Worm (Caenorhabditis elegans): ENCODE results near the gene R05G6.1.

Gene R05G6.1

DNA sequence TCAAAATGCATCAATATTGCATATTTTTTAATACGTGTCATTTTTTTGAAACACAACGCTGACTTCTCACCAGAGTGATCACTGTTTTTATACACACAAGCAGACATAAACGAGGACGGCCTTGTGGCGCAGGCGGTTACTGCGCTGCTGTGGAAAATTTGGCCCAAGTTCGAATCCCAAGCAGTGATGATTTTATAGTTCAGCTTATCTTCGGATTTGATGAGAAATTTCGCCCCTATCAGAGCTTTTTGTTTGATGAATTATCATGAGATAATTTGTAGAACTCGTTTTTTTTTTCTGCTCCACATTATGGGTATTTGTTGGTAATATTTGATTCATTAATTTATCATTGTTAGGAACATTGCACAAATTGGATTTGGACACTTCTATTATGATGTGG lies 41.5 kb downstream of the R05G6.1 start (continued):
- no peak for TF ChIP-seq nfya-1 (tag; optimal IDR thresholded peaks at IDR 0.05; ENCODE audit: borderline replicate concordance, insufficient read depth)
- TF ChIP-seq ztf-22 (GFP tag; optimal IDR thresholded peaks at IDR 0.05), result peak; percentile 40
- no peak for TF ChIP-seq ceh-91 (GFP tag; IDR thresholded peaks at IDR 0.05)
- no peak for TF ChIP-seq madf-6 (GFP tag; IDR thresholded peaks at IDR 0.05)
- TF ChIP-seq egl-18 (GFP tag; IDR thresholded peaks at IDR 0.05), result 0 out of 2 replicates have a peak, but pooled peaks have one; percentile 59
- TF ChIP-seq lsy-27 (tag; optimal IDR thresholded peaks at IDR 0.05; ENCODE audit: borderline replicate concordance, insufficient read depth), result peak; percentile 90
- peak; percentile 96 for TF ChIP-seq him-1 (tag; optimal IDR thresholded peaks at IDR 0.05)
- TF ChIP-seq dpl-1 (GFP tag; optimal IDR thresholded peaks at IDR 0.05), result no peak
- TF ChIP-seq rcor-1 (GFP tag; IDR thresholded peaks at IDR 0.05), result peak; percentile 86
- TF ChIP-seq ztf-26 (tag; optimal IDR thresholded peaks at IDR 0.05), result peak; percentile 71
- TF ChIP-seq efl-1 (GFP tag; optimal IDR thresholded peaks at IDR 0.05), result peak; percentile 56
- TF ChIP-seq madf-10 (tag; optimal IDR thresholded peaks at IDR 0.05), result peak; percentile 84
- TF ChIP-seq K12H6.12 (tag; optimal IDR thresholded peaks at IDR 0.05), result peak; percentile 31
- peak; percentile 85; the same call in 1 of the 2 replicates for TF ChIP-seq cebp-2 (GFP tag; IDR thresholded peaks at IDR 0.05)
- TF ChIP-seq B0336.3 (GFP tag; IDR thresholded peaks at IDR 0.05), result no peak; the same call in none of the 2 replicates
- TF ChIP-seq sdz-38 (tag; optimal IDR thresholded peaks at IDR 0.05), result no peak
- TF ChIP-seq somi-1 (GFP tag; optimal IDR thresholded peaks at IDR 0.05), result peak; percentile 82
- no peak for TF ChIP-seq nfya-2 (GFP tag; IDR thresholded peaks at IDR 0.05)
- peak; percentile 96 for TF ChIP-seq mxl-1 (tag; optimal IDR thresholded peaks at IDR 0.05)
- TF ChIP-seq unc-62 (GFP tag; optimal IDR thresholded peaks at IDR 0.05), result no peak
- TF ChIP-seq ztf-18 (tag; optimal IDR thresholded peaks at IDR 0.05), result peak; percentile 86
- TF ChIP-seq ceh-100 (GFP tag; IDR thresholded peaks at IDR 0.05), result peak; percentile 79
- TF ChIP-seq dpff-1 (tag; optimal IDR thresholded peaks at IDR 0.05), result peak; percentile 38
- TF ChIP-seq hsf-1 (GFP tag; IDR thresholded peaks at IDR 0.05), result peak; percentile 71
- peak; percentile 87 for TF ChIP-seq F10E7.11 (tag; optimal IDR thresholded peaks at IDR 0.05)
- 0 out of 2 replicates have a peak, but pooled peaks have one; percentile 82 for TF ChIP-seq F37B4.10 (GFP tag; IDR thresholded peaks at IDR 0.05)
- TF ChIP-seq F52B5.7 (tag; optimal IDR thresholded peaks at IDR 0.05), result peak; percentile 96
- peak; percentile 83 for TF ChIP-seq tlf-1 (GFP tag; optimal IDR thresholded peaks at IDR 0.05)
- TF ChIP-seq bed-1 (GFP tag; IDR thresholded peaks at IDR 0.05), result 0 out of 2 replicates have a peak, but pooled peaks have one; percentile 22
- TF ChIP-seq F49E8.2 (tag; optimal IDR thresholded peaks at IDR 0.05; ENCODE audit: insufficient read depth), result peak; percentile 94
- TF ChIP-seq hmg-1.2 (GFP tag; IDR thresholded peaks at IDR 0.05), result peak; percentile 79
- TF ChIP-seq Y53G8AR.9 (GFP tag; conservative IDR thresholded peaks at IDR 0.05), result peak; percentile 69; the same call in 1 of the 2 replicates
- peak; percentile 87 for TF ChIP-seq T07F8.4 (tag; optimal IDR thresholded peaks at IDR 0.05)

DNA sequence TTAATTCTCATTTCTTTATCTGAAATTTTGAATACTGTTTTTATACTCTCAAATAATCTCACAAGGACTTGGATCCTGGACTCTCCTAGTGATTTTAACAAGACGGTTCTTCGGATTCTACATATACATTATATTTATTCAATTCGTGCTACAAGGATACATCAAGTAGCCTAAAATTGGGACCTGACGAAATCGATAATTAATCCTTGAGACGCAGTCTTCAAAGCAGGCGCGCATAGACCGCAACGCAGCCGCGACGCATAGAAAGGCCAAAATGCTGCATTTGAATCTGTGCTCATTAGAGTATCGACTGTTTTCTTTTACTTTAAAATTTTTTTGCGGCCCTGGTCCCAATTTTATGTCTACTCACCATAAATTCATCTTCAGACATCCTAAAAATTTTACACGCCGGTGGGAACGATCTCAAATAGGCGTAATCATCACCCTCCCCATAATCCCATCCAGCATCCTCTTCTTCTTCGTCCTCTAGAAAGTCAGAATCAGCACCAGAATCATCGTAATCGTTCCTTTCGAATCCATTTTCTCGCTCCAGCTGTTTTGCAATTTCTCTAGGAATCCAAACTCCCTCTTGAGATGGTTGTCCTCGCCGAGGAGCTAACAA lies 42.8 kb downstream of the R05G6.1 start, which contains the start of gene cec-4:
cec-4 (plus strand) TSS at position 572 of the 622 bp plus-strand sequence.
- no peak for TF ChIP-seq cebp-1 (GFP tag; IDR thresholded peaks at IDR 0.05)
- no peak for TF ChIP-seq cebp-1 (tag; optimal IDR thresholded peaks at IDR 0.05)

DNA sequence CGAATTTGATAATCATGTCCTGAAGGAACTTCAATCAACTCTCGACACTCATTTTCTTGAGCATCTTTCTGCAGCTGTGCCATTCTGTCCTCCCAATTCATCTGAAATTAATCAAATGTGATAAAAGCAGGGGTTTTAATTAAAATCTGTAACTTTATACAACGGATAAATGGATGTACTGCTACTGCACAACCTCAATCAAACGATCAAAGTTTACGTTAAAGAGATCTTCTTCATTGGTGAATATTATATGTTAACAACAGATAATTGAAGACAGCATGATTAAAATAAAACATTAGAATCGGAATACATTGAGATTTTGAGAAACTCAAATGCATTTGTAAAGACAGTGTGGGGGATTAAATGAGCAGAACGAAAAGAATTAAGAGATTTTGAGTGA lies 45.8 kb downstream of the R05G6.1 start, which contains the start of gene F32E10.5:
F32E10.5 (minus strand) TSS at position 101 of the 400 bp plus-strand sequence.
- no peak for TF ChIP-seq dpl-1 (GFP tag; optimal IDR thresholded peaks at IDR 0.05)
- 0 out of 2 replicates have a peak, but pooled peaks have one; percentile 21 for TF ChIP-seq Y95B8A.8 (GFP tag; IDR thresholded peaks at IDR 0.05)
- TF ChIP-seq hsf-1 (GFP tag; IDR thresholded peaks at IDR 0.05), result 0 out of 2 replicates have a peak, but pooled peaks have one; percentile 17
- no peak for TF ChIP-seq lin-54 (GFP tag; optimal IDR thresholded peaks at IDR 0.05)
- no peak for TF ChIP-seq F37B4.10 (GFP tag; IDR thresholded peaks at IDR 0.05)
- TF ChIP-seq dpff-1 (tag; optimal IDR thresholded peaks at IDR 0.05), result no peak
